Worm (Caenorhabditis elegans): ENCODE data around the gene ife-1.
A peak's percentile ranks its signal among the peaks of the same experiment; 100 is the strongest.

Gene ife-1

ce11 chrIII:13359256-13359655, 16.0 kb downstream of the ife-1 start, which contains the start of gene F53A2.9:
Gene F53A2.9, minus strand, starts transcription at chrIII:13359356.
- TF ChIP-seq him-1 (tag; optimal IDR thresholded peaks at IDR 0.05) (no peak), W03F9.2 (tag; optimal IDR thresholded peaks at IDR 0.05) (no peak), dao-5 (tag; optimal IDR thresholded peaks at IDR 0.05) (no peak)

ce11 chrIII:13359847-13360246, 16.6 kb downstream of the ife-1 start:
- TF ChIP-seq W03F9.2 (tag; optimal IDR thresholded peaks at IDR 0.05): peak; percentile 28
- no peak for TF ChIP-seq dao-5 (tag; optimal IDR thresholded peaks at IDR 0.05)
- TF ChIP-seq him-1 (tag; optimal IDR thresholded peaks at IDR 0.05): no peak

ce11 chrIII:13370980-13371379, 27.8 kb downstream of the ife-1 start, which contains the start of gene T03F6.9:
Gene T03F6.9, minus strand, starts transcription at chrIII:13371080.
- TF ChIP-seq dao-5 (tag; optimal IDR thresholded peaks at IDR 0.05): no peak
- TF ChIP-seq him-1 (tag; optimal IDR thresholded peaks at IDR 0.05): no peak
- no peak for TF ChIP-seq W03F9.2 (tag; optimal IDR thresholded peaks at IDR 0.05)

ce11 chrIII:13376304-13376760, 33.1 kb downstream of the ife-1 start, which contains the start of gene lis-1:
Gene lis-1, minus strand, starts transcription at chrIII:13376710.
- no peak for TF ChIP-seq him-1 (tag; optimal IDR thresholded peaks at IDR 0.05)
- no peak for TF ChIP-seq dao-5 (tag; optimal IDR thresholded peaks at IDR 0.05)
- no peak for TF ChIP-seq W03F9.2 (tag; optimal IDR thresholded peaks at IDR 0.05)

ce11 chrIII:13377249-13377648, 34.0 kb downstream of the ife-1 start:
- TF ChIP-seq him-1 (tag; optimal IDR thresholded peaks at IDR 0.05) (no peak), W03F9.2 (tag; optimal IDR thresholded peaks at IDR 0.05) (peak; percentile 20), dao-5 (tag; optimal IDR thresholded peaks at IDR 0.05) (no peak)

- TF ChIP-seq him-1 (tag; optimal IDR thresholded peaks at IDR 0.05) (no peak), W03F9.2 (tag; optimal IDR thresholded peaks at IDR 0.05) (no peak), dao-5 (tag; optimal IDR thresholded peaks at IDR 0.05) (no peak)
Measured at ce11 chrIII:13378242-13378641, 35.0 kb downstream of the ife-1 start, which contains the start of gene T03F6.10. Gene T03F6.10, minus strand, starts transcription at chrIII:13378342.

ce11 chrIII:13380196-13380595, 37.0 kb downstream of the ife-1 start, which contains the start of gene T03F6.6:
Gene T03F6.6, minus strand, starts transcription at chrIII:13380296.
- no peak for TF ChIP-seq W03F9.2 (tag; optimal IDR thresholded peaks at IDR 0.05)
- no peak for TF ChIP-seq him-1 (tag; optimal IDR thresholded peaks at IDR 0.05)
- TF ChIP-seq dao-5 (tag; optimal IDR thresholded peaks at IDR 0.05): no peak

- no peak for TF ChIP-seq him-1 (tag; optimal IDR thresholded peaks at IDR 0.05)
- no peak for TF ChIP-seq dao-5 (tag; optimal IDR thresholded peaks at IDR 0.05)
- TF ChIP-seq W03F9.2 (tag; optimal IDR thresholded peaks at IDR 0.05): no peak
Measured at ce11 chrIII:13380881-13381280, 37.7 kb downstream of the ife-1 start.

ce11 chrIII:13381684-13382083, 38.5 kb downstream of the ife-1 start:
- TF ChIP-seq W03F9.2 (tag; optimal IDR thresholded peaks at IDR 0.05) (no peak), dao-5 (tag; optimal IDR thresholded peaks at IDR 0.05) (no peak)

ce11 chrIII:13383159-13383558, 39.9 kb downstream of the ife-1 start:
- no peak for TF ChIP-seq him-1 (tag; optimal IDR thresholded peaks at IDR 0.05)
- no peak for TF ChIP-seq W03F9.2 (tag; optimal IDR thresholded peaks at IDR 0.05)
- no peak for TF ChIP-seq dao-5 (tag; optimal IDR thresholded peaks at IDR 0.05)

ce11 chrIII:13385850-13386249, 42.6 kb downstream of the ife-1 start, which contains the start of gene T03F6.4:
Gene T03F6.4, plus strand, starts transcription at chrIII:13386150.
- TF ChIP-seq him-1 (tag; optimal IDR thresholded peaks at IDR 0.05) (no peak), dao-5 (tag; optimal IDR thresholded peaks at IDR 0.05) (no peak), W03F9.2 (tag; optimal IDR thresholded peaks at IDR 0.05) (no peak)

- no peak for TF ChIP-seq dao-5 (tag; optimal IDR thresholded peaks at IDR 0.05)
- no peak for TF ChIP-seq W03F9.2 (tag; optimal IDR thresholded peaks at IDR 0.05)
- no peak for TF ChIP-seq him-1 (tag; optimal IDR thresholded peaks at IDR 0.05)
Measured at ce11 chrIII:13388621-13389020, 45.4 kb downstream of the ife-1 start.

ce11 chrIII:13389078-13389477, 45.9 kb downstream of the ife-1 start, which contains the start of gene T03F6.3:
Gene T03F6.3, plus strand, starts transcription at chrIII:13389395.
- TF ChIP-seq dao-5 (tag; optimal IDR thresholded peaks at IDR 0.05) (no peak), W03F9.2 (tag; optimal IDR thresholded peaks at IDR 0.05) (no peak)

ce11 chrIII:13390789-13391188, 47.6 kb downstream of the ife-1 start:
- TF ChIP-seq dao-5 (tag; optimal IDR thresholded peaks at IDR 0.05): no peak
- no peak for TF ChIP-seq him-1 (tag; optimal IDR thresholded peaks at IDR 0.05)
- no peak for TF ChIP-seq W03F9.2 (tag; optimal IDR thresholded peaks at IDR 0.05)

ce11 chrIII:13393239-13393638, 50.0 kb downstream of the ife-1 start, which contains the start of gene dnj-17:
Gene dnj-17, minus strand, starts transcription at chrIII:13393339.
- no peak for TF ChIP-seq dao-5 (tag; optimal IDR thresholded peaks at IDR 0.05)
- TF ChIP-seq W03F9.2 (tag; optimal IDR thresholded peaks at IDR 0.05): no peak
- TF ChIP-seq him-1 (tag; optimal IDR thresholded peaks at IDR 0.05): no peak

All from whole organism, L4/young adult.